Fruit fly (Drosophila melanogaster) whole organism, pupa: ENCODE data around the gene CG44005.

ENCODE experiments used
- CG14655 ChIP-seq: fragments of 200-800 bp; sonication (Bioruptor generic); optimal IDR thresholded peaks from 3 replicates; lab custom pipeline; 2017; ENCODE audit warnings: mild to moderate bottlenecking, missing biosample characterization, missing genetic modification reagents, missing genetic modification characterization
- CG8301 ChIP-seq: fragments of 200-800 bp; sonication (Bioruptor generic); optimal IDR thresholded peaks from 2 replicates; lab custom pipeline; 2018; ENCODE audit warnings: missing biosample characterization, mild to moderate bottlenecking, missing genetic modification characterization
- CG9948 ChIP-seq: fragments of 200-800 bp; sonication (Bioruptor generic); optimal IDR thresholded peaks from 2 replicates; lab custom pipeline; 2018; ENCODE audit warnings: missing biosample characterization, mild to moderate bottlenecking, missing genetic modification characterization, moderate library complexity
- D1 ChIP-seq: fragments of 200-800 bp; sonication (Bioruptor generic); optimal IDR thresholded peaks from 2 replicates; lab custom pipeline; 2018; ENCODE audit warnings: missing biosample characterization, mild to moderate bottlenecking, missing genetic modification characterization, moderate library complexity
- EcR ChIP-seq: fragments of 200-800 bp; sonication (Bioruptor generic); optimal IDR thresholded peaks from 3 replicates; lab custom pipeline; 2019; ENCODE audit warnings: missing biosample characterization, missing genetic modification characterization, mild to moderate bottlenecking, moderate library complexity, missing genetic modification reagents
- Ets98B ChIP-seq: fragments of 200-800 bp; sonication (Bioruptor generic); IDR thresholded peaks from 2 replicates; pipeline ENCODE4 v1.3.6; 2022; ENCODE audit warnings: missing biosample characterization, missing genetic modification characterization
- rn ChIP-seq: fragments of 200-800 bp; sonication (Bioruptor generic); IDR thresholded peaks from 2 replicates; pipeline ENCODE4 v1.3.6; 2022; ENCODE audit warnings: missing biosample characterization, missing genetic modification characterization

dm6 chr3L:18081957-18082356 is 10.0 kb upstream of the CG44005 start:
- no peak for TF ChIP-seq CG9948 (tag; lab: Kevin White, UChicago)
- TF ChIP-seq D1 (tag; lab: Kevin White, UChicago): no peak
- TF ChIP-seq CG8301 (tag; lab: Kevin White, UChicago): no peak
- TF ChIP-seq rn: no peak
- no peak for TF ChIP-seq Ets98B (GFP tag; lab: Robert Waterston, UW)
- peak; percentile 99 for TF ChIP-seq EcR (GFP tag; lab: Kevin White, UChicago)
- TF ChIP-seq CG14655 (GFP tag; lab: Kevin White, UChicago): no peak
